Worm (Caenorhabditis elegans): ENCODE measurements around the gene srsx-40.

The srsx-40 gene

DNA sequence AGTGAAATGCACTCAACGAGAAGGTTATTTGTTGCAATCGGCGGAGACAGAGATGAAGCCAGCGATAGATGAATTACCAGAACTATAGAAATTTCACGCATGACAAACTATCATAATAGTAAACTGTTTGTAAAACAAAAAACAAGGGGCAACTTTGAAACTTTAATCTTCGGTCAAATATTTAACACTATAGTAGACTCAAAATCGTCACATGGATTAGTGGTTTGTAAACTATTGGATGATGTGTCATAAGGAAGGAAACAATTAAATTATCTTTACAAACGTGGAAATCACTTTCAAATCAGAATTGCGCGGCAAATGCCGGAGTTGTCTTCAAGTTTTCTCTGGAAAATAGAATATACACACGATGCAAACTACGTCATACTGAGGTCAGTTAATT lies 14.2 kb upstream of the srsx-40 start, which contains the start of gene ZK105.5:
Gene ZK105.5, minus strand, starts transcription at position 101 of the 400 bp plus-strand sequence.
- TF ChIP-seq pha-4 (tag; optimal IDR thresholded peaks at IDR 0.05) (no peak), pag-3 (tag; optimal IDR thresholded peaks at IDR 0.05; ENCODE audit: borderline replicate concordance) (no peak), dmd-4 (tag; optimal IDR thresholded peaks at IDR 0.05; ENCODE audit: borderline replicate concordance) (no peak), dve-1 (tag; optimal IDR thresholded peaks at IDR 0.05) (no peak), ceh-34 (tag; optimal IDR thresholded peaks at IDR 0.05) (no peak), gmeb-2 (tag; optimal IDR thresholded peaks at IDR 0.05) (no peak), lin-11 (tag; optimal IDR thresholded peaks at IDR 0.05) (no peak), sdc-2 (tag; optimal IDR thresholded peaks at IDR 0.05) (no peak), mec-3 (tag; optimal IDR thresholded peaks at IDR 0.05; ENCODE audit: borderline replicate concordance) (no peak), unc-42 (tag; optimal IDR thresholded peaks at IDR 0.05) (no peak), ceh-6 (GFP tag; optimal IDR thresholded peaks at IDR 0.05) (no peak), ets-4 (tag; optimal IDR thresholded peaks at IDR 0.05) (no peak), pat-9 (tag; optimal IDR thresholded peaks at IDR 0.05) (no peak), tbx-7 (tag; optimal IDR thresholded peaks at IDR 0.05) (no peak)

DNA sequence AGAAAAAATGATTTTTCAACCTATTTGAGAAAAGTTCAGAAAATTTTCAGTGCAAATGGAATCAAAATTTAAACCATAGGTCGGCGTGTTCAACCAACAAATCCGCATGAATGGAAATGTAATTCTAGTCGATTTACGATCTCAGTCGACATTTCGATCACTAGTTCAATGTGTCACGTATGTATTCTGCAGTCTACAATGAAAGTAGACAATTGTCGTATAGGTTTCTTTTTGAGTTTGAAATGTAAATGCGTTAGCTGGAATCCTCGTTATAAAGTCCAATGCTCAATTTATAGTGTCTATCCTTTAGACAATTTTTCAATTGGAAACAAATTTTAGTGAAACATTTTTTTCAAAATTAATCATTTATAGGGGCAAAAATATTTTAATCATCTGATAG lies 12.6 kb upstream of the srsx-40 start, which contains the start of gene ZK105.12:
Gene ZK105.12, minus strand, starts transcription at position 101 of the 400 bp plus-strand sequence.
- TF ChIP-seq npax-4 (tag; optimal IDR thresholded peaks at IDR 0.05) (no peak), sox-2 (GFP tag; IDR thresholded peaks at IDR 0.05) (no peak), ceh-31 (tag; optimal IDR thresholded peaks at IDR 0.05) (no peak), lim-6 (tag; optimal IDR thresholded peaks at IDR 0.05) (no peak), eyg-1 (tag; optimal IDR thresholded peaks at IDR 0.05) (no peak), syd-9 (tag; optimal IDR thresholded peaks at IDR 0.05) (no peak), fax-1 (tag; optimal IDR thresholded peaks at IDR 0.05) (no peak), unc-86 (tag; optimal IDR thresholded peaks at IDR 0.05) (no peak), unc-3 (GFP tag; conservative IDR thresholded peaks at IDR 0.05) (no peak), unc-3 (tag; optimal IDR thresholded peaks at IDR 0.05) (no peak), che-1 (tag; optimal IDR thresholded peaks at IDR 0.05) (no peak), pat-9 (tag; optimal IDR thresholded peaks at IDR 0.05) (no peak), ceh-19 (GFP tag; optimal IDR thresholded peaks at IDR 0.05) (no peak), tbx-7 (tag; optimal IDR thresholded peaks at IDR 0.05) (no peak), ztf-16 (tag; optimal IDR thresholded peaks at IDR 0.05) (no peak), ahr-1 (tag; optimal IDR thresholded peaks at IDR 0.05) (no peak), unc-42 (tag; optimal IDR thresholded peaks at IDR 0.05) (no peak), F13H6.1 (tag; optimal IDR thresholded peaks at IDR 0.05) (no peak)

DNA sequence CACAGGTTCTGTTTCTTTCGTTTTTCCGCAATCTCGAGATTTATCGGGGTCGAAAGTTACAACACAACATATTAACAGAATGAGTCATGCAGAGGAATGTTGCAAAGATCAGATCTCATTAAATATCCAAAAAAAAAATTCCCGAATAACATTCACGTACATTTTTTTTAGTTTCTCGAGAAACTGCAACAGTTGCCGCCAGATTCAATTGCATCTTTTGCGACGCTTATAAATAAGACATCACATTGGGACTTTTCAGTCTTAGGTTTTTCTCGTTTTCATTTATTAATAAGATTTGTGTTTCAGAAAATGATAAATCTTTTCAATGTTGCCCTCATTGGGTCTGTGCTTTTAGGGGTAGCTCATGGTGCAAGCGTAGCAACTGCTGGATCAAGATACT lies 10.3 kb upstream of the srsx-40 start, which contains the start of gene ZK105.1:
Gene ZK105.1, plus strand, starts transcription at position 301 of the 400 bp plus-strand sequence.
- TF ChIP-seq tbx-7 (tag; optimal IDR thresholded peaks at IDR 0.05) (no peak), unc-42 (tag; optimal IDR thresholded peaks at IDR 0.05) (no peak), ahr-1 (tag; optimal IDR thresholded peaks at IDR 0.05) (no peak), rnt-1 (tag; optimal IDR thresholded peaks at IDR 0.05) (no peak), ceh-22 (tag; optimal IDR thresholded peaks at IDR 0.05) (no peak), C38D4.7 (GFP tag; optimal IDR thresholded peaks at IDR 0.05) (no peak), sox-4 (tag; optimal IDR thresholded peaks at IDR 0.05) (no peak)

DNA sequence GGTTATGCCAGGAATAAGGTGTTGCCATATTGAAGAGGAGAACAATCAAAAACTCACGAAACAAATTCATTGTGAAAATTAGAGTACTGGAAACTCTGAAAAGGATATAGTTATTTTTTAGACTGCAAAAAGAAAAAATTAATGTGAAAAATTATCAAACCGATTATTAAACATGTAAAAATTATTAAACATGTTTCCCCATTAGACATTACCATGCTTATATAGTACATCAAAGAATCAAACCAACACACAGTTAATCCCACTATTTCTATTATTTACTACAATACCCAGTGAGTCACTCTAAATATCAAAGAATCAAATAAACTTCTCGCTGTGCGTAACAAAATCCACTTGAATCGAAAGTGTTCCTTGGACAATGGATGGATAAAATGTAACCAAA lies 9.6 kb upstream of the srsx-40 start, which contains the start of gene ZK105.13:
Gene ZK105.13, minus strand, starts transcription at position 101 of the 400 bp plus-strand sequence.
- TF ChIP-seq ets-4 (tag; optimal IDR thresholded peaks at IDR 0.05) (no peak), dmd-4 (tag; optimal IDR thresholded peaks at IDR 0.05; ENCODE audit: borderline replicate concordance) (no peak), K02D7.2 (tag; optimal IDR thresholded peaks at IDR 0.05) (no peak), pax-1 (tag; optimal IDR thresholded peaks at IDR 0.05) (no peak), zip-5 (tag; optimal IDR thresholded peaks at IDR 0.05) (no peak)
